Fruit fly (Drosophila melanogaster) whole organism, pupa: ENCODE data around the gene CG14803.

Experiments
- CG12605 ChIP-seq: fragments of 200-800 bp; sonication (Bioruptor generic); IDR thresholded peaks from 2 replicates; pipeline ENCODE4 v1.3.6; 2022; ENCODE audit warnings: missing biosample characterization, missing genetic modification characterization
- CG15710 ChIP-seq: fragments of 200-800 bp; sonication (Bioruptor generic); optimal IDR thresholded peaks from 2 replicates; lab custom pipeline; 2018; ENCODE audit warnings: missing biosample characterization, mild to moderate bottlenecking, missing genetic modification characterization, moderate library complexity
- CG4496 ChIP-seq: fragments of 200-800 bp; sonication (Bioruptor generic); IDR thresholded peaks from 3 replicates; pipeline ENCODE4 v1.3.6; 2022; ENCODE audit warnings: missing biosample characterization, missing genetic modification characterization
- CG8159 ChIP-seq: fragments of 200-800 bp; sonication (Bioruptor generic); optimal IDR thresholded peaks from 3 replicates; lab custom pipeline; 2018; ENCODE audit warnings: missing biosample characterization, mild to moderate bottlenecking, missing genetic modification characterization, moderate library complexity
- D1 ChIP-seq: fragments of 200-800 bp; sonication (Bioruptor generic); optimal IDR thresholded peaks from 2 replicates; lab custom pipeline; 2018; ENCODE audit warnings: missing biosample characterization, mild to moderate bottlenecking, missing genetic modification characterization, moderate library complexity
- EcR ChIP-seq: fragments of 200-800 bp; sonication (Bioruptor generic); optimal IDR thresholded peaks from 3 replicates; lab custom pipeline; 2019; ENCODE audit warnings: missing biosample characterization, missing genetic modification characterization, mild to moderate bottlenecking, moderate library complexity, missing genetic modification reagents
- Ets98B ChIP-seq: fragments of 200-800 bp; sonication (Bioruptor generic); IDR thresholded peaks from 2 replicates; pipeline ENCODE4 v1.3.6; 2022; ENCODE audit warnings: missing biosample characterization, missing genetic modification characterization
- gl ChIP-seq: fragments of 200-800 bp; sonication (Bioruptor generic); optimal IDR thresholded peaks from 2 replicates; lab custom pipeline; 2018; ENCODE audit warnings: missing biosample characterization, mild to moderate bottlenecking, missing genetic modification characterization

Gene CG14803

dm6 chrX:1909533-1909932, 40.9 kb downstream of the CG14803 start:
- TF ChIP-seq CG8159 (no peak), D1 (tag; lab: Kevin White, UChicago) (no peak), CG4496 (GFP tag; lab: Robert Waterston, UW) (no peak), Ets98B (GFP tag; lab: Robert Waterston, UW) (no peak), CG15710 (no peak), EcR (no peak), CG12605 (GFP tag; lab: Robert Waterston, UW) (no peak), gl (tag; lab: Kevin White, UChicago) (no peak)
